Fruit fly (Drosophila melanogaster) whole organism, embryonic: Measurements from ENCODE around the gene Noc2.

Experiments
- CG10565 ChIP-seq: fragments of 200-800 bp; sonication (Bioruptor generic); optimal IDR thresholded peaks from 3 replicates; lab custom pipeline; 2016; ENCODE audit warnings: missing biosample characterization, mild to moderate bottlenecking, missing genetic modification characterization
- CG10654 ChIP-seq: fragments of 200-800 bp; sonication (Bioruptor generic); optimal IDR thresholded peaks from 2 replicates; lab custom pipeline; 2016; ENCODE audit warnings: missing biosample characterization, missing genetic modification characterization
- CG11695 ChIP-seq: fragments of 200-800 bp; sonication (Bioruptor generic); IDR thresholded peaks from 3 replicates; pipeline ENCODE4 v1.3.6; 2022; ENCODE audit warnings: missing biosample characterization, missing genetic modification characterization
- CG12071 ChIP-seq: fragments of 200-800 bp; sonication (Bioruptor generic); optimal IDR thresholded peaks from 3 replicates; lab custom pipeline; 2018; ENCODE audit warnings: missing biosample characterization, mild to moderate bottlenecking, missing genetic modification characterization
- CG12744 ChIP-seq: fragments of 200-800 bp; sonication (Bioruptor generic); optimal IDR thresholded peaks from 2 replicates; lab custom pipeline; 2016; ENCODE audit warnings: missing biosample characterization, missing genetic modification characterization
- CG14667 ChIP-seq: fragments of 200-800 bp; sonication (Bioruptor generic); IDR thresholded peaks from 2 replicates; pipeline ENCODE4 v1.3.6; 2022; ENCODE audit warnings: missing biosample characterization, missing genetic modification characterization
- CG18476 ChIP-seq: fragments of 200-800 bp; sonication (Bioruptor generic); optimal IDR thresholded peaks from 2 replicates; lab custom pipeline; 2016; ENCODE audit warnings: missing biosample characterization, mild to moderate bottlenecking, missing genetic modification characterization
- CG2120 ChIP-seq: fragments of 200-800 bp; sonication (Bioruptor generic); optimal IDR thresholded peaks from 3 replicates; lab custom pipeline; 2016; ENCODE audit warnings: missing biosample characterization, missing genetic modification characterization
- CG2678 ChIP-seq: fragments of 200-800 bp; sonication (Bioruptor generic); optimal IDR thresholded peaks from 3 replicates; lab custom pipeline; 2019; ENCODE audit warnings: missing biosample characterization, mild to moderate bottlenecking, missing genetic modification characterization, moderate library complexity
- CG2712 ChIP-seq: fragments of 200-800 bp; optimal IDR thresholded peaks from 3 replicates; lab custom pipeline; 2019; ENCODE audit warnings: missing biosample characterization, mild to moderate bottlenecking, missing genetic modification characterization, moderate library complexity
- CG3407 ChIP-seq: fragments of 200-800 bp; sonication (Bioruptor generic); optimal IDR thresholded peaks from 2 replicates; lab custom pipeline; 2018; ENCODE audit warnings: missing biosample characterization, mild to moderate bottlenecking, missing genetic modification characterization
- CG34422 ChIP-seq: fragments of 200-800 bp; sonication (Bioruptor generic); IDR thresholded peaks from 3 replicates; pipeline ENCODE4 v1.3.6; 2022; ENCODE audit warnings: missing biosample characterization, missing genetic modification characterization
- CG3726 ChIP-seq: fragments of 200-800 bp; sonication (Bioruptor generic); IDR thresholded peaks from 3 replicates; pipeline ENCODE4, ENCODE4 v1.3.6; 2022; ENCODE audit warnings: missing biosample characterization, missing genetic modification characterization
- CG4730 ChIP-seq: fragments of 200-800 bp; sonication (Bioruptor generic); IDR thresholded peaks from 2 replicates; pipeline ENCODE4 v1.3.6; 2022; ENCODE audit warnings: missing biosample characterization, missing genetic modification characterization
- CG5245 ChIP-seq: fragments of 200-800 bp; sonication (Bioruptor generic); optimal IDR thresholded peaks from 3 replicates; lab custom pipeline; 2016; ENCODE audit warnings: missing biosample characterization, missing genetic modification characterization
- CG6175 ChIP-seq: fragments of 200-800 bp; sonication (Bioruptor generic); IDR thresholded peaks from 3 replicates; pipeline ENCODE4 v1.3.6; 2022; ENCODE audit warnings: missing biosample characterization, missing genetic modification characterization
- CG7271 ChIP-seq: fragments of 200-800 bp; sonication (Bioruptor generic); optimal IDR thresholded peaks from 2 replicates; lab custom pipeline; 2018; ENCODE audit warnings: missing biosample characterization, mild to moderate bottlenecking, missing genetic modification characterization, moderate library complexity
- CHES-1-like ChIP-seq: fragments of 200-800 bp; sonication (Bioruptor generic); optimal IDR thresholded peaks from 2 replicates; lab custom pipeline; 2016; ENCODE audit warnings: missing biosample characterization, missing genetic modification characterization
- Dp ChIP-seq: fragments of 200-800 bp; sonication (Bioruptor generic); optimal IDR thresholded peaks from 2 replicates; lab custom pipeline; 2018; ENCODE audit warnings: missing biosample characterization, mild to moderate bottlenecking, missing genetic modification characterization, moderate library complexity
- Dref ChIP-seq: fragments of 200-800 bp; sonication (Bioruptor generic); IDR thresholded peaks from 2 replicates; pipeline ENCODE4 v1.3.6; 2022; ENCODE audit warnings: missing biosample characterization, missing genetic modification characterization
- Fer3 ChIP-seq: fragments of 200-800 bp; sonication (Bioruptor generic); optimal IDR thresholded peaks from 2 replicates; lab custom pipeline; 2018; ENCODE audit warnings: missing biosample characterization, mild to moderate bottlenecking, missing genetic modification characterization, moderate library complexity
- HLH4C ChIP-seq: fragments of 200-800 bp; sonication (Bioruptor generic); IDR thresholded peaks from 3 replicates; pipeline ENCODE4 v1.3.6; 2022; ENCODE audit warnings: missing biosample characterization, missing genetic modification characterization; ENCODE audit not compliant: partially characterized antibody
- HmgD ChIP-seq: fragments of 200-800 bp; sonication (Bioruptor generic); optimal IDR thresholded peaks from 3 replicates; lab custom pipeline; 2016; ENCODE audit warnings: missing biosample characterization, missing genetic modification characterization
- Hmr ChIP-seq: fragments of 200-800 bp; sonication (Bioruptor generic); optimal IDR thresholded peaks from 3 replicates; lab custom pipeline; 2017; ENCODE audit warnings: mild to moderate bottlenecking, missing biosample characterization, missing genetic modification reagents, missing genetic modification characterization
- Nf-YB ChIP-seq: fragments of 200-800 bp; sonication (Bioruptor generic); optimal IDR thresholded peaks from 3 replicates; lab custom pipeline; 2019; ENCODE audit warnings: missing biosample characterization, mild to moderate bottlenecking, missing genetic modification characterization, moderate library complexity
- Sox102F ChIP-seq: fragments of 200-800 bp; sonication (Bioruptor generic); optimal IDR thresholded peaks from 2 replicates; lab custom pipeline; 2018; ENCODE audit warnings: missing biosample characterization, mild to moderate bottlenecking, missing genetic modification characterization, moderate library complexity
- Sry-β ChIP-seq: fragments of 200-800 bp; sonication (Bioruptor generic); optimal IDR thresholded peaks from 2 replicates; lab custom pipeline; 2018; ENCODE audit warnings: missing biosample characterization, mild to moderate bottlenecking, missing genetic modification characterization, moderate library complexity
- Ssrp ChIP-seq: fragments of 200-800 bp; sonication (Bioruptor generic); optimal IDR thresholded peaks from 2 replicates; lab custom pipeline; 2018; ENCODE audit warnings: missing biosample characterization, mild to moderate bottlenecking, missing genetic modification characterization, moderate library complexity
- ac ChIP-seq: fragments of 200-800 bp; sonication (Bioruptor generic); optimal IDR thresholded peaks from 3 replicates; lab custom pipeline; 2017; ENCODE audit warnings: missing biosample characterization, mild to moderate bottlenecking, missing genetic modification characterization
- bab2 ChIP-seq: fragments of 200-800 bp; sonication (Bioruptor generic); optimal IDR thresholded peaks from 2 replicates; lab custom pipeline; 2016; ENCODE audit warnings: missing biosample characterization, missing genetic modification characterization
- cad ChIP-seq: fragments of >200 bp; optimal IDR thresholded peaks from 2 replicates; lab custom pipeline; 2017; ENCODE audit warnings: missing biosample characterization, missing genetic modification characterization
- cato ChIP-seq: fragments of 200-800 bp; sonication (Bioruptor generic); optimal IDR thresholded peaks from 2 replicates; lab custom pipeline; 2016; ENCODE audit warnings: missing biosample characterization, missing genetic modification characterization, borderline replicate concordance
- caup ChIP-seq: fragments of 200-800 bp; sonication (Bioruptor generic); optimal IDR thresholded peaks from 3 replicates; lab custom pipeline; 2017; ENCODE audit warnings: missing biosample characterization, mild to moderate bottlenecking, missing genetic modification characterization, moderate library complexity; ENCODE audit not compliant: severe bottlenecking
- ci ChIP-seq: fragments of 200-800 bp; sonication (Bioruptor generic); IDR thresholded peaks from 3 replicates; pipeline ENCODE4 v1.3.6; 2022; ENCODE audit warnings: missing biosample characterization, missing genetic modification characterization
- ewg ChIP-seq: fragments of 200-800 bp; sonication (Bioruptor generic); optimal IDR thresholded peaks from 3 replicates; lab custom pipeline; 2017; ENCODE audit warnings: mild to moderate bottlenecking, missing biosample characterization, missing genetic modification reagents, missing genetic modification characterization
- gfzf ChIP-seq: fragments of 200-800 bp; sonication (Bioruptor generic); optimal IDR thresholded peaks from 2 replicates; lab custom pipeline; 2016; ENCODE audit warnings: missing biosample characterization, mild to moderate bottlenecking, missing genetic modification characterization, moderate library complexity
- ham ChIP-seq: fragments of 200-800 bp; sonication (Bioruptor generic); IDR thresholded peaks from 2 replicates; pipeline ENCODE4 v1.3.6; 2022; ENCODE audit warnings: missing biosample characterization, missing genetic modification characterization
- her ChIP-seq: fragments of 200-800 bp; sonication (Bioruptor generic); optimal IDR thresholded peaks from 2 replicates; lab custom pipeline; 2016; ENCODE audit warnings: missing biosample characterization, missing genetic modification characterization
- hkb ChIP-seq, 2 experiments: fragments of 200-800 bp in 1 of 2; fragments of >200 bp in 1 of 2; sonication (Bioruptor generic) in 1 of 2; IDR thresholded peaks in 1 of 2; optimal IDR thresholded peaks in 1 of 2; 2 replicates each; pipeline versions ENCODE4 v1.3.6 to Lab custom; 2017 to 2022; ENCODE audit warnings: missing biosample characterization in 1 of 2, missing genetic modification characterization in 1 of 2
- jumu ChIP-seq: fragments of 200-800 bp; sonication (Bioruptor generic); optimal IDR thresholded peaks from 3 replicates; lab custom pipeline; 2016; ENCODE audit warnings: missing biosample characterization, missing genetic modification characterization
- ken ChIP-seq: fragments of 200-800 bp; sonication (Bioruptor generic); IDR thresholded peaks from 3 replicates; pipeline ENCODE4 v1.3.6; 2022; ENCODE audit warnings: missing biosample characterization, missing genetic modification characterization
- mirr ChIP-seq: fragments of 200-800 bp; sonication (Bioruptor generic); optimal IDR thresholded peaks from 3 replicates; lab custom pipeline; 2018; ENCODE audit warnings: missing biosample characterization, mild to moderate bottlenecking, missing genetic modification characterization
- mld ChIP-seq: fragments of 200-800 bp; sonication (Bioruptor generic); IDR thresholded peaks from 3 replicates; pipeline ENCODE4 v1.3.6; 2022; ENCODE audit warnings: missing biosample characterization, missing genetic modification characterization; ENCODE audit not compliant: partially characterized antibody
- peb ChIP-seq: fragments of 200-800 bp; sonication (Bioruptor generic); IDR thresholded peaks from 2 replicates; pipeline ENCODE4 v1.3.6; 2022; ENCODE audit warnings: missing biosample characterization, missing genetic modification characterization
- so ChIP-seq: fragments of 200-800 bp; sonication (Bioruptor generic); IDR thresholded peaks from 3 replicates; pipeline ENCODE4 v1.3.6; 2022; ENCODE audit warnings: missing biosample characterization, missing genetic modification characterization
- sr ChIP-seq: fragments of 200-800 bp; sonication (Bioruptor generic); IDR thresholded peaks from 3 replicates; pipeline ENCODE4 v1.3.6; 2022; ENCODE audit warnings: missing biosample characterization, missing genetic modification characterization
- trem ChIP-seq: fragments of 200-800 bp; optimal IDR thresholded peaks from 3 replicates; lab custom pipeline; 2019; ENCODE audit warnings: missing biosample characterization, mild to moderate bottlenecking, missing genetic modification characterization, moderate library complexity
- unc-4 ChIP-seq: fragments of 200-800 bp; sonication (Bioruptor generic); IDR thresholded peaks from 2 replicates; pipeline ENCODE4 v1.3.6; 2022; ENCODE audit warnings: missing biosample characterization, missing genetic modification characterization; ENCODE audit not compliant: partially characterized antibody
- z ChIP-seq: fragments of 200-800 bp; sonication (Bioruptor generic); IDR thresholded peaks from 3 replicates; pipeline ENCODE4 v1.3.6; 2022; ENCODE audit warnings: missing biosample characterization, missing genetic modification characterization
- zfh2 ChIP-seq: fragments of 200-800 bp; sonication (Bioruptor generic); optimal IDR thresholded peaks from 2 replicates; lab custom pipeline; 2016; ENCODE audit warnings: missing biosample characterization, missing genetic modification characterization

Noc2 gene

DNA sequence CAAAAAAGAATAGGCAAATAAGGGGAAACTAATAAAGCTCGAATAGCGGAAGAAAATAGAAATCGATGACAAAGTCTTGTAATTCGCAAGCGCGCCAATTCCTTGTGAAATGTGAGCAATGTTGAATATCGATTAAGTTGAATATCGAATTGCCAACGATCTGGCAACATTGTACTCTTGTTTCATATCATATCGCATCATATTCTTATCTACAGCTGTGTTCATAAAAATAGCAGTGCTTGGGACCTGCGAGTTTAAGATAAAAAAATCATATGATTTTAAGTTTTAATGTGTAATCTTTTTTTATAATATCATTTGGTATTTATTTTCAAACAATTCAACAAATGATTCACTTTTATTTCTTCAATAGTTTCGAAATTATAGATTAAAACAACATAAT is 14.4 kb upstream of the Noc2 start (continued):
- TF ChIP-seq CG10565 (GFP tag; lab: Kevin White, UChicago), result no peak
- peak; percentile 65 for TF ChIP-seq CG2120
- no peak for TF ChIP-seq CG6175
- peak; percentile 67 for TF ChIP-seq trem (tag; lab: Kevin White, UChicago)
- TF ChIP-seq Sry-β (GFP tag; lab: Kevin White, UChicago), result no peak
- TF ChIP-seq CG14667 (GFP tag; lab: Robert Waterston, UW), result peak; percentile 35; the same call in 1 of the 2 replicates
- peak; percentile 83 for TF ChIP-seq Dref (GFP tag; lab: Robert Waterston, UW)
- TF ChIP-seq CG2712 (tag; lab: Kevin White, UChicago), result peak; percentile 69
- TF ChIP-seq Fer3 (tag; lab: Kevin White, UChicago), result peak; percentile 39
- TF ChIP-seq ham (GFP tag; lab: Robert Waterston, UW), result no peak
- peak; percentile 7 for TF ChIP-seq CG18476 (GFP tag; lab: Kevin White, UChicago)
- peak; percentile 18 for TF ChIP-seq bab2
- TF ChIP-seq CG4730 (GFP tag; lab: Robert Waterston, UW), result 0 out of 2 replicates have a peak, but pooled peaks have one; percentile 8
- TF ChIP-seq Sox102F, result no peak
- TF ChIP-seq ewg, result peak; percentile 29
- peak; percentile 77 for TF ChIP-seq unc-4 (GFP tag; lab: Robert Waterston, UW)
- no peak for TF ChIP-seq z (GFP tag; lab: Robert Waterston, UW)
- TF ChIP-seq zfh2 (GFP tag; lab: Kevin White, UChicago), result no peak
- TF ChIP-seq so, result peak; percentile 71; the same call in 1 of the 3 replicates
- no peak for TF ChIP-seq CG7271
- TF ChIP-seq sr (GFP tag; lab: Robert Waterston, UW), result no peak
- no peak for TF ChIP-seq hkb (optimal IDR thresholded peaks at IDR 0.05; lab: Kevin White, UChicago)
- peak; percentile 81 for TF ChIP-seq hkb (GFP tag; IDR thresholded peaks at IDR 0.05; lab: Robert Waterston, UW)
- TF ChIP-seq CG12744 (GFP tag; lab: Kevin White, UChicago), result peak; percentile 12
- TF ChIP-seq peb (GFP tag; lab: Robert Waterston, UW), result no peak
- TF ChIP-seq HmgD (GFP tag; lab: Kevin White, UChicago), result no peak
- no peak for TF ChIP-seq CG12071
- TF ChIP-seq Ssrp (tag; lab: Kevin White, UChicago), result no peak
- TF ChIP-seq CG3407, result no peak
- TF ChIP-seq CG2678 (tag; lab: Kevin White, UChicago), result peak; percentile 64
- peak; percentile 84 for TF ChIP-seq Dp
- TF ChIP-seq CG34422 (GFP tag; lab: Robert Waterston, UW), result peak; percentile 58; the same call in 1 of the 3 replicates
- TF ChIP-seq gfzf (GFP tag; lab: Kevin White, UChicago), result no peak
- TF ChIP-seq CG5245 (GFP tag; lab: Kevin White, UChicago), result no peak
- no peak for TF ChIP-seq ac (GFP tag; lab: Kevin White, UChicago)
- TF ChIP-seq her (GFP tag; lab: Kevin White, UChicago), result peak; percentile 35
- TF ChIP-seq Nf-YB, result peak; percentile 26
- no peak for TF ChIP-seq cato (GFP tag; lab: Kevin White, UChicago)
- peak; percentile 16 for TF ChIP-seq CG10654 (GFP tag; lab: Kevin White, UChicago)
- no peak for TF ChIP-seq CHES-1-like (GFP tag; lab: Kevin White, UChicago)
- TF ChIP-seq caup (GFP tag; lab: Kevin White, UChicago), result no peak
- TF ChIP-seq mirr (GFP tag; lab: Kevin White, UChicago), result no peak
- peak; percentile 77; the same call in 2 of the 3 replicates for TF ChIP-seq ci (GFP tag; lab: Robert Waterston, UW)
- no peak for TF ChIP-seq mld (GFP tag; lab: Robert Waterston, UW)
- 0 out of 3 replicates have a peak, but pooled peaks have one; percentile 44 for TF ChIP-seq CG11695 (GFP tag; lab: Robert Waterston, UW)
- no peak for TF ChIP-seq jumu (GFP tag; lab: Kevin White, UChicago)
- no peak for TF ChIP-seq Hmr
- peak; percentile 76 for TF ChIP-seq HLH4C
- TF ChIP-seq ken, result no peak
- TF ChIP-seq CG3726 (GFP tag; lab: Robert Waterston, UW), result no peak
- TF ChIP-seq cad (GFP tag; lab: Kevin White, UChicago), result no peak
